Fruit fly (Drosophila melanogaster) whole organism, embryonic: ENCODE results near the gene tyn.
A peak's percentile ranks its signal among the peaks of the same experiment; 100 is the strongest.

Experiments
- Blimp-1 ChIP-seq: fragments of 200-800 bp; sonication (Bioruptor generic); optimal IDR thresholded peaks from 3 replicates; lab custom pipeline; 2018; ENCODE audit warnings: missing biosample characterization, missing genetic modification characterization, mild to moderate bottlenecking, moderate library complexity, missing genetic modification reagents
- CG10321 ChIP-seq: fragments of 200-800 bp; sonication (Bioruptor generic); IDR thresholded peaks from 2 replicates; pipeline ENCODE4 v1.3.6; 2022; ENCODE audit warnings: missing biosample characterization, missing genetic modification characterization
- CG10543 ChIP-seq: fragments of 200-800 bp; sonication (Bioruptor generic); optimal IDR thresholded peaks from 3 replicates; lab custom pipeline; 2017; ENCODE audit warnings: missing biosample characterization, mild to moderate bottlenecking, missing genetic modification characterization, moderate library complexity
- CG10979 ChIP-seq: fragments of 200-800 bp; sonication (Bioruptor generic); optimal IDR thresholded peaks from 2 replicates; lab custom pipeline; 2018; ENCODE audit warnings: missing biosample characterization, mild to moderate bottlenecking, missing genetic modification characterization, moderate library complexity
- CG1602 ChIP-seq: fragments of 200-800 bp; sonication (Bioruptor generic); optimal IDR thresholded peaks from 3 replicates; lab custom pipeline; 2016; ENCODE audit warnings: missing biosample characterization, missing genetic modification characterization
- CG17568 ChIP-seq: fragments of 200-800 bp; sonication (Bioruptor generic); optimal IDR thresholded peaks from 2 replicates; lab custom pipeline; 2018; ENCODE audit warnings: missing biosample characterization, mild to moderate bottlenecking, missing genetic modification characterization, moderate library complexity
- CG2116 ChIP-seq: fragments of 200-800 bp; sonication (Bioruptor generic); optimal IDR thresholded peaks from 3 replicates; lab custom pipeline; 2018; ENCODE audit warnings: missing biosample characterization, mild to moderate bottlenecking, missing genetic modification characterization
- CG2129 ChIP-seq: fragments of 200-800 bp; sonication (Bioruptor generic); IDR thresholded peaks from 2 replicates; pipeline ENCODE4 v1.3.6; 2022; ENCODE audit warnings: missing biosample characterization, missing genetic modification characterization; ENCODE audit not compliant: partially characterized antibody
- CG2678 ChIP-seq: fragments of 200-800 bp; sonication (Bioruptor generic); optimal IDR thresholded peaks from 3 replicates; lab custom pipeline; 2019; ENCODE audit warnings: missing biosample characterization, mild to moderate bottlenecking, missing genetic modification characterization, moderate library complexity
- CG2712 ChIP-seq: fragments of 200-800 bp; optimal IDR thresholded peaks from 3 replicates; lab custom pipeline; 2019; ENCODE audit warnings: missing biosample characterization, mild to moderate bottlenecking, missing genetic modification characterization, moderate library complexity
- CG31388 ChIP-seq: fragments of 200-800 bp; sonication (Bioruptor generic); optimal IDR thresholded peaks from 2 replicates; lab custom pipeline; 2016; ENCODE audit warnings: missing biosample characterization, missing genetic modification characterization
- CG3726 ChIP-seq: fragments of 200-800 bp; sonication (Bioruptor generic); IDR thresholded peaks from 3 replicates; pipeline ENCODE4, ENCODE4 v1.3.6; 2022; ENCODE audit warnings: missing biosample characterization, missing genetic modification characterization
- CG5180 ChIP-seq: fragments of 200-800 bp; sonication (Bioruptor generic); optimal IDR thresholded peaks from 3 replicates; lab custom pipeline; 2017; ENCODE audit warnings: missing biosample characterization, missing genetic modification characterization, mild to moderate bottlenecking, moderate library complexity, missing genetic modification reagents
- CG6654 ChIP-seq: fragments of 200-800 bp; sonication (Bioruptor generic); optimal IDR thresholded peaks from 2 replicates; lab custom pipeline; 2017; ENCODE audit warnings: missing biosample characterization, mild to moderate bottlenecking, missing genetic modification characterization
- D19A ChIP-seq: fragments of 200-800 bp; optimal IDR thresholded peaks from 3 replicates; lab custom pipeline; 2019; ENCODE audit warnings: missing biosample characterization, mild to moderate bottlenecking, missing genetic modification characterization, moderate library complexity
- Dek ChIP-seq: fragments of 200-800 bp; sonication (Bioruptor generic); optimal IDR thresholded peaks from 3 replicates; lab custom pipeline; 2019; ENCODE audit warnings: missing biosample characterization, mild to moderate bottlenecking, missing genetic modification characterization, moderate library complexity
- Drgx ChIP-seq: fragments of 200-800 bp; sonication (Bioruptor generic); IDR thresholded peaks from 2 replicates; pipeline ENCODE4 v1.3.6; 2022; ENCODE audit warnings: missing biosample characterization, missing genetic modification characterization
- Eip74EF ChIP-seq, 2 experiments: fragments of 200-800 bp in 1 of 2; fragments of >200 bp in 1 of 2; sonication (Bioruptor generic) in 1 of 2; optimal IDR thresholded peaks; 2 replicates each; lab custom pipeline; 2017 to 2019; ENCODE audit warnings: missing biosample characterization in 2 of 2, missing genetic modification characterization in 2 of 2, mild to moderate bottlenecking in 1 of 2, moderate library complexity in 1 of 2
- Ets65A ChIP-seq: fragments of 200-800 bp; sonication (Bioruptor generic); peaks from one replicate; lab custom pipeline; 2016; ENCODE audit warnings: missing biosample characterization, missing genetic modification characterization
- Hsf ChIP-seq: fragments of 200-800 bp; sonication (Bioruptor generic); optimal IDR thresholded peaks from 3 replicates; lab custom pipeline; 2016; ENCODE audit warnings: missing biosample characterization, missing genetic modification characterization
- Lpt ChIP-seq: fragments of >200 bp; optimal IDR thresholded peaks from 2 replicates; lab custom pipeline; 2018; ENCODE audit warnings: missing biosample characterization, missing genetic modification characterization
- PHDP ChIP-seq: fragments of 200-800 bp; sonication (Bioruptor generic); optimal IDR thresholded peaks from 3 replicates; lab custom pipeline; 2018; ENCODE audit warnings: missing biosample characterization, mild to moderate bottlenecking, missing genetic modification characterization, moderate library complexity
- Sox102F ChIP-seq: fragments of 200-800 bp; sonication (Bioruptor generic); optimal IDR thresholded peaks from 2 replicates; lab custom pipeline; 2018; ENCODE audit warnings: missing biosample characterization, mild to moderate bottlenecking, missing genetic modification characterization, moderate library complexity
- Sry-β ChIP-seq: fragments of 200-800 bp; sonication (Bioruptor generic); optimal IDR thresholded peaks from 2 replicates; lab custom pipeline; 2018; ENCODE audit warnings: missing biosample characterization, mild to moderate bottlenecking, missing genetic modification characterization, moderate library complexity
- Taf1 ChIP-seq: fragments of 200-800 bp; sonication (Bioruptor generic); IDR thresholded peaks from 2 replicates; pipeline ENCODE4 v1.3.6; 2022; ENCODE audit warnings: missing biosample characterization, missing genetic modification characterization
- Xrp1 ChIP-seq: fragments of 200-800 bp; sonication (Bioruptor generic); IDR thresholded peaks from 2 replicates; pipeline ENCODE4 v1.3.6; 2022; ENCODE audit warnings: missing biosample characterization, missing genetic modification characterization
- bsh ChIP-seq, 2 experiments: fragments of 200-800 bp; sonication (Bioruptor generic); optimal IDR thresholded peaks; 2 replicates each; lab custom pipeline; 2017 to 2018; ENCODE audit warnings: mild to moderate bottlenecking in 2 of 2, missing biosample characterization in 2 of 2, missing genetic modification characterization in 2 of 2, moderate library complexity in 1 of 2
- ci ChIP-seq: fragments of 200-800 bp; sonication (Bioruptor generic); IDR thresholded peaks from 3 replicates; pipeline ENCODE4 v1.3.6; 2022; ENCODE audit warnings: missing biosample characterization, missing genetic modification characterization
- dysf ChIP-seq: fragments of 200-800 bp; sonication (Bioruptor generic); IDR thresholded peaks from 3 replicates; pipeline ENCODE4 v1.3.6; 2022; ENCODE audit warnings: missing biosample characterization, missing genetic modification characterization
- ems ChIP-seq: fragments of 200-800 bp; sonication (Bioruptor generic); optimal IDR thresholded peaks from 3 replicates; lab custom pipeline; 2016; ENCODE audit warnings: missing biosample characterization, missing genetic modification characterization
- ftz-f1 ChIP-seq: fragments of 200-800 bp; sonication (Bioruptor generic); optimal IDR thresholded peaks from 2 replicates; lab custom pipeline; 2016; ENCODE audit warnings: missing biosample characterization, missing genetic modification characterization
- gem ChIP-seq: fragments of 200-800 bp; sonication (Bioruptor generic); optimal IDR thresholded peaks from 2 replicates; lab custom pipeline; 2019; ENCODE audit warnings: missing biosample characterization, mild to moderate bottlenecking, missing genetic modification characterization, moderate library complexity
- insv ChIP-seq, 2 experiments: fragments of 200-800 bp; sonication (Bioruptor generic); optimal IDR thresholded peaks; 3 replicates each; lab custom pipeline; 2016 to 2018; ENCODE audit warnings: missing biosample characterization in 2 of 2, missing genetic modification characterization in 2 of 2
- klu ChIP-seq: fragments of 200-800 bp; sonication (Bioruptor generic); IDR thresholded peaks from 2 replicates; pipeline ENCODE4 v1.3.6; 2022; ENCODE audit warnings: missing biosample characterization, missing genetic modification characterization
- luna ChIP-seq: fragments of 200-800 bp; sonication (Bioruptor generic); optimal IDR thresholded peaks from 2 replicates; lab custom pipeline; 2016; ENCODE audit warnings: missing biosample characterization, missing genetic modification characterization
- peb ChIP-seq: fragments of 200-800 bp; sonication (Bioruptor generic); IDR thresholded peaks from 2 replicates; pipeline ENCODE4 v1.3.6; 2022; ENCODE audit warnings: missing biosample characterization, missing genetic modification characterization
- prd ChIP-seq, 3 experiments: fragments of >200 bp in 2 of 3; fragments of 200-800 bp in 1 of 3; sonication (Bioruptor generic) in 1 of 3; optimal IDR thresholded peaks in 2 of 3; IDR thresholded peaks in 1 of 3; 2 replicates in 2 of 3; 3 replicates in 1 of 3; pipeline versions ENCODE4 v1.3.6 to Lab custom; 2017 to 2022; ENCODE audit warnings: missing biosample characterization in 1 of 3, missing genetic modification characterization in 1 of 3
- row ChIP-seq: fragments of 200-800 bp; sonication (Bioruptor generic); IDR thresholded peaks from 3 replicates; pipeline ENCODE4 v1.3.6; 2022; ENCODE audit warnings: missing biosample characterization, missing genetic modification characterization
- scrt ChIP-seq: fragments of 200-800 bp; sonication (Bioruptor generic); optimal IDR thresholded peaks from 2 replicates; lab custom pipeline; 2018; ENCODE audit warnings: missing biosample characterization, mild to moderate bottlenecking, missing genetic modification characterization, moderate library complexity
- slbo ChIP-seq: fragments of 200-800 bp; sonication (Bioruptor generic); IDR thresholded peaks from 2 replicates; pipeline ENCODE4 v1.3.6; 2022; ENCODE audit warnings: missing biosample characterization, missing genetic modification characterization
- sob ChIP-seq: fragments of 200-800 bp; sonication (Bioruptor generic); IDR thresholded peaks from 2 replicates; pipeline ENCODE4 v1.3.6; 2022; ENCODE audit warnings: missing biosample characterization, missing genetic modification characterization
- sug ChIP-seq: fragments of 200-800 bp; optimal IDR thresholded peaks from 2 replicates; lab custom pipeline; 2019; ENCODE audit warnings: missing biosample characterization, mild to moderate bottlenecking, missing genetic modification characterization, moderate library complexity
- tio ChIP-seq: fragments of 200-800 bp; sonication (Bioruptor generic); optimal IDR thresholded peaks from 2 replicates; lab custom pipeline; 2017; ENCODE audit warnings: missing biosample characterization, missing genetic modification characterization, inconsistent platforms
- unpg ChIP-seq: fragments of 200-800 bp; sonication (Bioruptor generic); optimal IDR thresholded peaks from 3 replicates; lab custom pipeline; 2018; ENCODE audit warnings: missing biosample characterization, mild to moderate bottlenecking, missing genetic modification characterization, moderate library complexity
- vfl ChIP-seq: fragments of 200-800 bp; sonication (Bioruptor generic); optimal IDR thresholded peaks from 2 replicates; lab custom pipeline; 2016; ENCODE audit warnings: missing biosample characterization, missing genetic modification characterization

Gene tyn

dm6 chrX:141961-142360 is 1.8 kb downstream of the tyn start (continued):
- no peak for TF ChIP-seq CG6654 (GFP tag; lab: Kevin White, UChicago)
- TF ChIP-seq D19A = no peak
- TF ChIP-seq slbo = no peak
- peak; percentile 77 for TF ChIP-seq Sry-β (GFP tag; lab: Kevin White, UChicago)
- TF ChIP-seq vfl (GFP tag; lab: Kevin White, UChicago) = no peak

- peak; percentile 93 for TF ChIP-seq Ets65A (GFP tag; lab: Kevin White, UChicago)
- TF ChIP-seq PHDP = no peak
- TF ChIP-seq ems (GFP tag; lab: Kevin White, UChicago) = no peak
- TF ChIP-seq CG1602 (GFP tag; lab: Kevin White, UChicago) = no peak
- TF ChIP-seq Taf1 = no peak
These were observed 5.0 kb downstream of the tyn start for dm6 chrX:145081-145480.

- TF ChIP-seq Drgx (0 out of 2 replicates have a peak, but pooled peaks have one; percentile 9), Eip74EF (GFP tag; optimal IDR thresholded peaks at IDR 0.05; lab: Kevin White, UChicago) (no peak), klu (GFP tag; lab: Robert Waterston, UW) (no peak), insv (GFP tag; optimal IDR thresholded peaks at IDR 0.05; lab: Kevin White, UChicago) (no peak), CG31388 (GFP tag; lab: Kevin White, UChicago) (no peak)
These were observed 8.2 kb downstream of the tyn start, which contains the start of gene CG17707 for dm6 chrX:148326-148725. Gene CG17707, minus strand, starts transcription at chrX:148426.

dm6 chrX:169571-169970 is 29.5 kb downstream of the tyn start:
- TF ChIP-seq CG2129 (GFP tag; lab: Robert Waterston, UW) (no peak), bsh (GFP tag; optimal IDR thresholded peaks at IDR 0.05; lab: Kevin White, UChicago) (peak in 1 of 2 experiments; percentile 50), ftz-f1 (GFP tag; lab: Kevin White, UChicago) (no peak), Blimp-1 (GFP tag; lab: Kevin White, UChicago) (peak; percentile 27), CG3726 (GFP tag; lab: Robert Waterston, UW) (no peak), ci (GFP tag; lab: Robert Waterston, UW) (0 out of 3 replicates have a peak, but pooled peaks have one; percentile 17), row (GFP tag; lab: Robert Waterston, UW) (0 out of 3 replicates have a peak, but pooled peaks have one; percentile 6), CG2678 (tag; lab: Kevin White, UChicago) (no peak), CG17568 (GFP tag; lab: Kevin White, UChicago) (no peak), prd (optimal IDR thresholded peaks at IDR 0.05; lab: Kevin White, UChicago) (no peak), prd (GFP tag; IDR thresholded peaks at IDR 0.05; lab: Robert Waterston, UW) (0 out of 3 replicates have a peak, but pooled peaks have one; percentile 24), tio (no peak), scrt (GFP tag; lab: Kevin White, UChicago) (no peak), peb (no peak), Drgx (peak; percentile 55; the same call in 1 of the 2 replicates), CG10321 (no peak), sob (0 out of 2 replicates have a peak, but pooled peaks have one; percentile 15), CG2712 (tag; lab: Kevin White, UChicago) (peak; percentile 3), Sox102F (peak; percentile 0), gem (tag; lab: Kevin White, UChicago) (peak; percentile 25), CG2116 (GFP tag; lab: Kevin White, UChicago) (no peak), CG10979 (tag; lab: Kevin White, UChicago) (peak; percentile 3), unpg (peak; percentile 8), Dek (tag; lab: Kevin White, UChicago) (no peak), CG5180 (GFP tag; lab: Kevin White, UChicago) (no peak), Lpt (GFP tag; lab: Kevin White, UChicago) (no peak), luna (GFP tag; lab: Kevin White, UChicago) (no peak), Xrp1 (0 out of 2 replicates have a peak, but pooled peaks have one; percentile 47), CG10543 (no peak), dysf (GFP tag; lab: Robert Waterston, UW) (no peak), sug (tag; lab: Kevin White, UChicago) (no peak), Hsf (GFP tag; lab: Kevin White, UChicago) (no peak)
